Worm (Caenorhabditis elegans) whole organism, young adult: Measurements from ENCODE around the gene txt-10.

ENCODE experiments used
- F23B12.7 ChIP-seq: sonication (generic microtip); optimal IDR thresholded peaks from 2 replicates; lab custom pipeline; 2017; ENCODE audit warnings: missing genetic modification characterization, mild to moderate bottlenecking, missing compliant biosample characterization, antibody characterized with exemption, moderate library complexity; ENCODE audit not compliant: insufficient read depth
- F57C9.4 ChIP-seq: sonication (generic microtip); optimal IDR thresholded peaks from 2 replicates; lab custom pipeline; 2017; ENCODE audit warnings: mild to moderate bottlenecking, missing genetic modification characterization, missing compliant biosample characterization
- ama-1 ChIP-seq, 3 experiments: fragments of 150-350 bp in 1 of 3; sonication (generic microtip) in 2 of 3; optimal IDR thresholded peaks; 2 replicates each; lab custom pipeline; 2014 to 2018; ENCODE audit warnings: missing biosample characterization in 2 of 3, missing genetic modification characterization in 2 of 3, missing genetic modification reagents in 2 of 3
- ekl-4 ChIP-seq: fragments of 200-800 bp; sonication (Bioruptor generic); IDR thresholded peaks from 2 replicates; pipeline ENCODE4 v1.3.6; 2022; ENCODE audit warnings: missing genetic modification reagents, missing genetic modification characterization, missing compliant biosample characterization
- pha-4 ChIP-seq: fragments of 150-350 bp; sonication (generic microtip); optimal IDR thresholded peaks from 2 replicates; lab custom pipeline; 2014; ENCODE audit warnings: missing biosample characterization, missing genetic modification reagents, missing genetic modification characterization

ce11 chrV:10556362-10556761 lies 23.7 kb upstream of the txt-10 start:
- no peak for TF ChIP-seq ama-1 (optimal IDR thresholded peaks at IDR 0.05; lab: Kevin White, UChicago)
- TF ChIP-seq ama-1 (GFP tag; optimal IDR thresholded peaks at IDR 0.05; lab: Kevin White, UChicago): no peak
- TF ChIP-seq ekl-4 (GFP tag; lab: Robert Waterston, UW): no peak
- no peak for TF ChIP-seq F23B12.7 (tag; lab: Kevin White, UChicago)
- no peak for TF ChIP-seq F57C9.4 (tag; lab: Kevin White, UChicago)
- TF ChIP-seq pha-4 (tag; lab: Kevin White, UChicago): no peak
